Fruit fly (Drosophila melanogaster) whole organism, prepupa: Measurements from ENCODE around the gene Muc12Ea.

Source experiments
- Blimp-1 ChIP-seq: fragments of 200-800 bp; sonication (Bioruptor generic); optimal IDR thresholded peaks from 3 replicates; lab custom pipeline; 2017; ENCODE audit warnings: missing biosample characterization, missing genetic modification characterization, mild to moderate bottlenecking, moderate library complexity, missing genetic modification reagents
- CG10631 ChIP-seq: fragments of 200-800 bp; sonication (Bioruptor generic); optimal IDR thresholded peaks from 2 replicates; lab custom pipeline; 2016; ENCODE audit warnings: missing biosample characterization, missing genetic modification characterization
- CG11294 ChIP-seq: fragments of 200-800 bp; sonication (Bioruptor generic); IDR thresholded peaks from 2 replicates; pipeline ENCODE4 v1.3.6; 2022; ENCODE audit warnings: missing biosample characterization, missing genetic modification characterization
- CG15336 ChIP-seq: fragments of 200-800 bp; sonication (Bioruptor generic); IDR thresholded peaks from 2 replicates; pipeline ENCODE4 v1.3.6; 2022; ENCODE audit warnings: missing biosample characterization, missing genetic modification characterization
- CG1621 ChIP-seq: fragments of 200-800 bp; sonication (Bioruptor generic); optimal IDR thresholded peaks from 3 replicates; lab custom pipeline; 2018; ENCODE audit warnings: missing biosample characterization, mild to moderate bottlenecking, missing genetic modification characterization
- CG16779 ChIP-seq: fragments of 200-800 bp; sonication (Bioruptor generic); optimal IDR thresholded peaks from 3 replicates; lab custom pipeline; 2017; ENCODE audit warnings: missing biosample characterization, mild to moderate bottlenecking, missing genetic modification characterization
- CG3032 ChIP-seq: fragments of 200-800 bp; optimal IDR thresholded peaks from 2 replicates; lab custom pipeline; 2019; ENCODE audit warnings: missing biosample characterization, mild to moderate bottlenecking, missing genetic modification characterization, moderate library complexity
- CG31627 ChIP-seq: fragments of 200-800 bp; sonication (Bioruptor generic); optimal IDR thresholded peaks from 3 replicates; lab custom pipeline; 2016; ENCODE audit warnings: missing biosample characterization, missing genetic modification characterization
- CG32006 ChIP-seq: fragments of 200-800 bp; sonication (Bioruptor generic); optimal IDR thresholded peaks from 3 replicates; lab custom pipeline; 2017; ENCODE audit warnings: missing biosample characterization, mild to moderate bottlenecking, missing genetic modification characterization
- CG34406 ChIP-seq: fragments of 200-800 bp; sonication (Bioruptor generic); optimal IDR thresholded peaks from 3 replicates; lab custom pipeline; 2016; ENCODE audit warnings: missing biosample characterization, missing genetic modification characterization
- CG3919 ChIP-seq: fragments of 200-800 bp; sonication (Bioruptor generic); optimal IDR thresholded peaks from 3 replicates; lab custom pipeline; 2016; ENCODE audit warnings: missing biosample characterization, missing genetic modification characterization
- CG4318 ChIP-seq: fragments of 200-800 bp; sonication (Bioruptor generic); optimal IDR thresholded peaks from 3 replicates; lab custom pipeline; 2017; ENCODE audit warnings: missing biosample characterization, mild to moderate bottlenecking, missing genetic modification characterization
- CG6276 ChIP-seq: fragments of 200-800 bp; sonication (Bioruptor generic); optimal IDR thresholded peaks from 2 replicates; lab custom pipeline; 2017; ENCODE audit warnings: missing biosample characterization, mild to moderate bottlenecking, missing genetic modification characterization
- CG6808 ChIP-seq: fragments of 200-800 bp; sonication (Bioruptor generic); optimal IDR thresholded peaks from 3 replicates; lab custom pipeline; 2017; ENCODE audit warnings: missing biosample characterization, missing genetic modification characterization, mild to moderate bottlenecking, moderate library complexity, missing genetic modification reagents
- CG6854 ChIP-seq: fragments of 200-800 bp; sonication (Bioruptor generic); optimal IDR thresholded peaks from 2 replicates; lab custom pipeline; 2017; ENCODE audit warnings: missing biosample characterization, mild to moderate bottlenecking, missing genetic modification characterization
- CG8119 ChIP-seq: fragments of 200-800 bp; sonication (Bioruptor generic); IDR thresholded peaks from 3 replicates; pipeline ENCODE4 v1.3.6; 2022; ENCODE audit warnings: missing biosample characterization, missing genetic modification characterization
- CG8632 ChIP-seq: fragments of 200-800 bp; sonication (Bioruptor generic); optimal IDR thresholded peaks from 3 replicates; lab custom pipeline; 2016; ENCODE audit warnings: missing biosample characterization, missing genetic modification characterization
- CG9139 ChIP-seq: fragments of 200-800 bp; sonication (Bioruptor generic); optimal IDR thresholded peaks from 3 replicates; lab custom pipeline; 2017; ENCODE audit warnings: missing biosample characterization, mild to moderate bottlenecking, missing genetic modification characterization
- Eip93F ChIP-seq: fragments of 200-800 bp; sonication (Bioruptor generic); optimal IDR thresholded peaks from 2 replicates; lab custom pipeline; 2016; ENCODE audit warnings: missing biosample characterization, mild to moderate bottlenecking, missing genetic modification characterization
- Ets21C ChIP-seq: fragments of 200-800 bp; sonication (Bioruptor generic); optimal IDR thresholded peaks from 3 replicates; lab custom pipeline; 2016; ENCODE audit warnings: missing biosample characterization, missing genetic modification characterization
- Ets96B ChIP-seq: fragments of 200-800 bp; optimal IDR thresholded peaks from 2 replicates; lab custom pipeline; 2019; ENCODE audit warnings: missing biosample characterization, mild to moderate bottlenecking, missing genetic modification characterization, moderate library complexity
- Gug ChIP-seq: fragments of 200-800 bp; sonication (Bioruptor generic); IDR thresholded peaks from 2 replicates; pipeline ENCODE4 v1.3.6; 2022; ENCODE audit warnings: missing biosample characterization, missing genetic modification characterization
- Hr38 ChIP-seq: sonication (Bioruptor generic); optimal IDR thresholded peaks from 2 replicates; lab custom pipeline; 2016; ENCODE audit warnings: missing biosample characterization, missing genetic modification characterization
- Hr39 ChIP-seq: fragments of 200-800 bp; sonication (Bioruptor generic); optimal IDR thresholded peaks from 2 replicates; lab custom pipeline; 2016; ENCODE audit warnings: missing biosample characterization, missing genetic modification characterization
- Hr4 ChIP-seq: fragments of 200-800 bp; sonication (Bioruptor generic); optimal IDR thresholded peaks from 3 replicates; lab custom pipeline; 2016; ENCODE audit warnings: missing biosample characterization, missing genetic modification characterization
- Lpt ChIP-seq: fragments of 200-800 bp; sonication (Bioruptor generic); optimal IDR thresholded peaks from 3 replicates; lab custom pipeline; 2016; ENCODE audit warnings: missing biosample characterization, missing genetic modification characterization
- OdsH ChIP-seq: fragments of 200-800 bp; sonication (Bioruptor generic); optimal IDR thresholded peaks from 3 replicates; lab custom pipeline; 2016; ENCODE audit warnings: missing biosample characterization, missing genetic modification characterization
- Sox102F ChIP-seq: fragments of 200-800 bp; sonication (Bioruptor generic); optimal IDR thresholded peaks from 2 replicates; lab custom pipeline; 2016; ENCODE audit warnings: missing biosample characterization, mild to moderate bottlenecking, missing genetic modification characterization
- Sox14 ChIP-seq: fragments of 200-800 bp; sonication (Bioruptor generic); optimal IDR thresholded peaks from 3 replicates; lab custom pipeline; 2016; ENCODE audit warnings: missing biosample characterization, missing genetic modification characterization
- achi ChIP-seq: fragments of 200-800 bp; sonication (Bioruptor generic); optimal IDR thresholded peaks from 3 replicates; lab custom pipeline; 2016; ENCODE audit warnings: missing biosample characterization, missing genetic modification characterization
- acj6 ChIP-seq: fragments of 200-800 bp; sonication (Bioruptor generic); optimal IDR thresholded peaks from 3 replicates; lab custom pipeline; 2016; ENCODE audit warnings: missing biosample characterization, missing genetic modification characterization
- dac ChIP-seq: fragments of 200-800 bp; sonication (Bioruptor generic); optimal IDR thresholded peaks from 2 replicates; lab custom pipeline; 2017; ENCODE audit warnings: missing biosample characterization, mild to moderate bottlenecking, missing genetic modification characterization
- esn ChIP-seq: fragments of 200-800 bp; sonication (Bioruptor generic); optimal IDR thresholded peaks from 2 replicates; lab custom pipeline; 2016; ENCODE audit warnings: missing biosample characterization, mild to moderate bottlenecking, missing genetic modification characterization, moderate library complexity
- fd59A ChIP-seq: fragments of 200-800 bp; sonication (Bioruptor generic); optimal IDR thresholded peaks from 2 replicates; lab custom pipeline; 2017; ENCODE audit warnings: missing biosample characterization, mild to moderate bottlenecking, missing genetic modification characterization, missing genetic modification reagents
- fd85E ChIP-seq: fragments of 200-800 bp; sonication (Bioruptor generic); optimal IDR thresholded peaks from 3 replicates; lab custom pipeline; 2016; ENCODE audit warnings: missing biosample characterization, missing genetic modification characterization
- fkh ChIP-seq: fragments of 200-800 bp; sonication (Bioruptor generic); optimal IDR thresholded peaks from 3 replicates; lab custom pipeline; 2017; ENCODE audit warnings: missing biosample characterization, mild to moderate bottlenecking, missing genetic modification characterization, moderate library complexity
- lz ChIP-seq: fragments of 200-800 bp; sonication (Bioruptor generic); optimal IDR thresholded peaks from 3 replicates; lab custom pipeline; 2016; ENCODE audit warnings: missing biosample characterization, missing genetic modification characterization
- net ChIP-seq: fragments of 200-800 bp; sonication (Bioruptor generic); optimal IDR thresholded peaks from 3 replicates; lab custom pipeline; 2016; ENCODE audit warnings: missing biosample characterization, missing genetic modification characterization
- pdm3 ChIP-seq: fragments of 200-800 bp; sonication (Bioruptor generic); optimal IDR thresholded peaks from 3 replicates; lab custom pipeline; 2016; ENCODE audit warnings: missing biosample characterization, missing genetic modification characterization
- spab ChIP-seq: fragments of 200-800 bp; sonication (Bioruptor generic); optimal IDR thresholded peaks from 2 replicates; lab custom pipeline; 2017; ENCODE audit warnings: missing biosample characterization, mild to moderate bottlenecking, missing genetic modification characterization, missing genetic modification reagents
- svp ChIP-seq: fragments of 200-800 bp; sonication (Bioruptor generic); peaks from one replicate; lab custom pipeline; 2016; ENCODE audit warnings: missing biosample characterization, missing genetic modification characterization
- topi ChIP-seq: fragments of 200-800 bp; sonication (Bioruptor generic); optimal IDR thresholded peaks from 3 replicates; lab custom pipeline; 2016; ENCODE audit warnings: missing biosample characterization, missing genetic modification characterization
- vri ChIP-seq: fragments of 200-800 bp; sonication (Bioruptor generic); optimal IDR thresholded peaks from 3 replicates; lab custom pipeline; 2016; ENCODE audit warnings: missing biosample characterization, mild to moderate bottlenecking, missing genetic modification characterization

The Muc12Ea gene

DNA sequence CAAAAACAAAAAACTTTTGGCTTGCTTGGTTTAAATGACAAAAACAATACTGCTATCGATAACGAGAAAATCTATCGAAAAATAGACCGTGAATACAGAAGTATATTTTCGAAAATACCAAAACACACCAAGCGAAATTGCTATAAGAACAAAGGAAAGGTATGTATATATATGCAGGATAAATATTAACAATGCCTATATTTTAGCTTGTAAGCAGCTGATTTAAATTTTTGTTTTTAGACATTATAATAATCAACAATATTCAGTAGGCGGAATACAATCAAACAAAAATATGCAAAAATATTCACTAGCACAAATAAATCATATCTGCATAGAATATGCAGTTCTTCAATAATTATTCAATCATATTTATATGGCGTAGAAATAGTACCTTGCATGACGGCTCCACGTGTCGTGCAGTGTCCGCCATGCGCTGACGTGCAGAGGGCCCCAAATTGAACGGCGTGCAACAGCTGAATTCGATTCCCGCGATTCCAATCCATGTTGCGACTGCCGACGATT, 39.6 kb upstream of the Muc12Ea start, which contains the start of the genes Fbxl4 and Dus2 (continued):
- peak; percentile 77 for TF ChIP-seq Gug (GFP tag; lab: Robert Waterston, UW)
- TF ChIP-seq CG6854 (GFP tag; lab: Kevin White, UChicago) = peak; percentile 52
- TF ChIP-seq Sox14 (GFP tag; lab: Kevin White, UChicago) = peak; percentile 96
- TF ChIP-seq CG3919 (GFP tag; lab: Kevin White, UChicago) = peak; percentile 92
- TF ChIP-seq topi (GFP tag; lab: Kevin White, UChicago) = peak; percentile 94
- peak; percentile 80 for TF ChIP-seq CG11294 (GFP tag; lab: Robert Waterston, UW)
- peak; percentile 81 for TF ChIP-seq CG6808 (GFP tag; lab: Kevin White, UChicago)
- TF ChIP-seq CG32006 (GFP tag; lab: Kevin White, UChicago) = peak; percentile 90
- peak; percentile 85 for TF ChIP-seq CG8119 (GFP tag; lab: Robert Waterston, UW)
- peak; percentile 68 for TF ChIP-seq Blimp-1
- TF ChIP-seq fd59A (GFP tag; lab: Kevin White, UChicago) = peak; percentile 76
- peak; percentile 88 for TF ChIP-seq achi
- TF ChIP-seq dac (GFP tag; lab: Kevin White, UChicago) = peak; percentile 84
- TF ChIP-seq CG8632 = peak; percentile 83
- peak; percentile 94 for TF ChIP-seq acj6 (GFP tag; lab: Kevin White, UChicago)
- peak; percentile 91 for TF ChIP-seq OdsH (GFP tag; lab: Kevin White, UChicago)
- peak; percentile 93 for TF ChIP-seq pdm3 (GFP tag; lab: Kevin White, UChicago)
- peak; percentile 94 for TF ChIP-seq Hr39 (GFP tag; lab: Kevin White, UChicago)
- TF ChIP-seq CG1621 = peak; percentile 76
- peak; percentile 73 for TF ChIP-seq spab (GFP tag; lab: Kevin White, UChicago)
- peak; percentile 84 for TF ChIP-seq Ets96B (tag; lab: Kevin White, UChicago)
- TF ChIP-seq CG4318 (GFP tag; lab: Kevin White, UChicago) = peak; percentile 85
- peak; percentile 93 for TF ChIP-seq Hr4 (GFP tag; lab: Kevin White, UChicago)
- peak; percentile 68 for TF ChIP-seq Eip93F (GFP tag; lab: Kevin White, UChicago)
- TF ChIP-seq CG10631 (GFP tag; lab: Kevin White, UChicago) = peak; percentile 93

DNA sequence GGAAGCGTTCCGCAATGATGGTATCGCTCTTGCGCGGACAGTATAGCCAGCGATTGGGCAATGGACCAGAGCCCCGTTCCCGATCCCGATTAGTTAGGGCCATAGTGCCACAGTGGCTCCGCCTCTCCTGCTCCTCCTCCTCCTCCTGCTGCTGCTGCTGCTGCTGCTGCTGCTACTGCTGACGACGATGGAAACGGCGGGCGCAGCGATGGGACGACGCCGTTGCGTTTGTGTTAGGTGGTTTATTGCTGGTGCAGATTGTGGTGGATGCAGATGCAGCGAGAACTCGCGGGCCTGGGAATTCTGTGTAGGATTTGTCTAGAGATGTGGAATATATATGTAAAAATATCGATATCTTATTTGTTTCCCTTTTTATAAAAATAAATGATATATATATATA, 35.1 kb upstream of the Muc12Ea start, which contains the start of gene mRNA-cap:
TSS of gene mRNA-cap (minus strand) at position 344 of the 400 bp plus-strand sequence.
- TF ChIP-seq Lpt (GFP tag; lab: Kevin White, UChicago) (no peak), Sox14 (GFP tag; lab: Kevin White, UChicago) (no peak), topi (GFP tag; lab: Kevin White, UChicago) (no peak), CG1621 (no peak), Blimp-1 (no peak), CG34406 (GFP tag; lab: Kevin White, UChicago) (no peak), acj6 (GFP tag; lab: Kevin White, UChicago) (no peak)

DNA sequence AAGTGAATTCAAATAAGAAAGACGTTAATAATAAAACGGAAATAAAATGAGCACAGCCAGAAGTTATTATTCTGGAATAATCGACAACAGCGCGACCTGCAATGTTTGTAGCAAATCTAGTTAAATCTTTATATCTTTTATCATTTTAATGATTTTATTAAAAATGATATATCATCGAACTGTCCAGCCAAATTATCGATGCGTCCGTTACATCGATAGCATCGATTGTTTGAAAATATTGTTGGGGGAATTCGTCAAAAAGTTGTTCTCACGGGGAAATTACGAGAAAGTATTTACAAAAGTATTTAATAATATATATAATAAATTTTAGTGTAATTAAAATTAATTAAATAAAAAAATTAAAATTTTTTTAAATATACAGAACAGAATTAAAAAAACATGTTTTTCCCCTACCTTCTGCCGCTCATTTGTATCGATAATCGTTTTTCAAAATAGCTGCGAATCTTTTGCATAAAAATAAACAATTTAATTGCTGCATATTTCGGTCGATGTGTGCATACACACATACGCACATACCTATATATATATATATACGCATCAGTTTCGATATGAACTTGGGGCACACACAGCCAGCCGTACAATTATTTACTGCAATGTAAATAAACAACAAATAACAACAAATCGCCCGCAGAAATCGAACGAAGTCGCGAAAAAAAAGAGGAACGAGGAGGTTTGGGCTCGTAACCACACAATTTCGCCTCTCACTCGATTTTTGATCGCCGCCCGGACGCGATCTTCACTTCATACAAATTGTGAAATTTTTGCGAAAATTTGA, 34.4 kb upstream of the Muc12Ea start, which contains the start of gene CG32599:
TSS of gene CG32599 (plus strand) at position 746 of the 796 bp plus-strand sequence.
- TF ChIP-seq Sox102F (GFP tag; lab: Kevin White, UChicago) = no peak
- no peak for TF ChIP-seq CG9139 (GFP tag; lab: Kevin White, UChicago)
- no peak for TF ChIP-seq CG15336 (GFP tag; lab: Robert Waterston, UW)
- TF ChIP-seq topi (GFP tag; lab: Kevin White, UChicago) = no peak
- no peak for TF ChIP-seq CG6276
- TF ChIP-seq CG10631 (GFP tag; lab: Kevin White, UChicago) = peak; percentile 36
- no peak for TF ChIP-seq lz
- TF ChIP-seq Gug (GFP tag; lab: Robert Waterston, UW) = no peak
- no peak for TF ChIP-seq Hr38
- TF ChIP-seq Eip93F (GFP tag; lab: Kevin White, UChicago) = peak; percentile 4
- peak; percentile 19 for TF ChIP-seq CG8632
- no peak for TF ChIP-seq fd85E (GFP tag; lab: Kevin White, UChicago)
- TF ChIP-seq esn (GFP tag; lab: Kevin White, UChicago) = no peak
- no peak for TF ChIP-seq CG16779 (tag; lab: Kevin White, UChicago)
- no peak for TF ChIP-seq Blimp-1
- TF ChIP-seq Hr4 (GFP tag; lab: Kevin White, UChicago) = no peak
- TF ChIP-seq vri = no peak
- TF ChIP-seq Lpt (GFP tag; lab: Kevin White, UChicago) = no peak
- TF ChIP-seq Sox14 (GFP tag; lab: Kevin White, UChicago) = no peak
- no peak for TF ChIP-seq net (GFP tag; lab: Kevin White, UChicago)
- TF ChIP-seq fkh = no peak
- no peak for TF ChIP-seq CG34406 (GFP tag; lab: Kevin White, UChicago)
- peak; percentile 23 for TF ChIP-seq CG3032 (tag; lab: Kevin White, UChicago)
- no peak for TF ChIP-seq CG31627 (GFP tag; lab: Kevin White, UChicago)
- no peak for TF ChIP-seq CG8119 (GFP tag; lab: Robert Waterston, UW)
- peak; percentile 11 for TF ChIP-seq acj6 (GFP tag; lab: Kevin White, UChicago)
- no peak for TF ChIP-seq Ets21C (GFP tag; lab: Kevin White, UChicago)
- TF ChIP-seq svp = no peak
- peak; percentile 15 for TF ChIP-seq achi
- TF ChIP-seq CG3919 (GFP tag; lab: Kevin White, UChicago) = no peak
